Worm (Caenorhabditis elegans) whole organism, mixed stage, embryonic: ENCODE measurements around the gene B0281.5.

Experiments used
- M03D4.4 ChIP-seq: sonication (generic microtip); optimal IDR thresholded peaks from 2 replicates; lab custom pipeline; 2017; ENCODE audit warnings: mild to moderate bottlenecking, missing genetic modification characterization, missing compliant biosample characterization
- bed-3 ChIP-seq: fragments of 200-800 bp; sonication (Bioruptor generic); optimal IDR thresholded peaks from 3 replicates; lab custom pipeline; 2018; ENCODE audit warnings: mild to moderate bottlenecking, missing genetic modification characterization, moderate library complexity, missing compliant biosample characterization
- blmp-1 ChIP-seq: fragments of 150-350 bp; optimal IDR thresholded peaks from 2 replicates; lab custom pipeline; 2014; ENCODE audit warnings: missing biosample characterization, missing genetic modification characterization
- ceh-39 ChIP-seq: fragments of 150-350 bp; optimal IDR thresholded peaks from 2 replicates; lab custom pipeline; 2014; ENCODE audit warnings: missing biosample characterization, missing genetic modification characterization
- ceh-43 ChIP-seq: fragments of 200-800 bp; sonication (Bioruptor generic); optimal IDR thresholded peaks from 2 replicates; lab custom pipeline; 2018; ENCODE audit warnings: mild to moderate bottlenecking, missing genetic modification characterization, moderate library complexity, missing compliant biosample characterization
- ces-1 ChIP-seq: fragments of 150-350 bp; optimal IDR thresholded peaks from 2 replicates; lab custom pipeline; 2014; ENCODE audit warnings: missing biosample characterization, missing genetic modification reagents, missing genetic modification characterization
- cnd-1 ChIP-seq: fragments of 200-800 bp; sonication (Bioruptor generic); optimal IDR thresholded peaks from 2 replicates; lab custom pipeline; 2018; ENCODE audit warnings: mild to moderate bottlenecking, missing genetic modification characterization, missing compliant biosample characterization
- drap-1 ChIP-seq: fragments of 200-800 bp; sonication (Bioruptor generic); optimal IDR thresholded peaks from 3 replicates; lab custom pipeline; 2018; ENCODE audit warnings: mild to moderate bottlenecking, missing genetic modification characterization, missing compliant biosample characterization
- elt-1 ChIP-seq: sonication (generic microtip); optimal IDR thresholded peaks from 2 replicates; lab custom pipeline; 2017; ENCODE audit warnings: missing genetic modification characterization, mild to moderate bottlenecking, missing compliant biosample characterization, antibody characterized with exemption, moderate library complexity, borderline replicate concordance; ENCODE audit not compliant: insufficient read depth
- elt-3 ChIP-seq: fragments of 150-350 bp; optimal IDR thresholded peaks from 2 replicates; lab custom pipeline; 2014; ENCODE audit warnings: missing biosample characterization, missing genetic modification characterization
- flh-1 ChIP-seq: fragments of 200-800 bp; sonication (Bioruptor generic); optimal IDR thresholded peaks from 2 replicates; lab custom pipeline; 2018; ENCODE audit warnings: mild to moderate bottlenecking, missing genetic modification characterization, moderate library complexity, missing compliant biosample characterization
- ham-2 ChIP-seq: fragments of 200-800 bp; sonication (Bioruptor generic); optimal IDR thresholded peaks from 2 replicates; lab custom pipeline; 2018; ENCODE audit warnings: mild to moderate bottlenecking, missing genetic modification characterization, missing compliant biosample characterization
- hlh-1 ChIP-seq: fragments of 150-350 bp; optimal IDR thresholded peaks from 2 replicates; lab custom pipeline; 2014; ENCODE audit warnings: missing biosample characterization, missing genetic modification reagents, missing genetic modification characterization
- lin-13 ChIP-seq: fragments of 150-350 bp; optimal IDR thresholded peaks from 2 replicates; lab custom pipeline; 2014; ENCODE audit warnings: missing biosample characterization, missing genetic modification characterization
- lin-32 ChIP-seq: fragments of 200-800 bp; sonication (Bioruptor generic); optimal IDR thresholded peaks from 2 replicates; lab custom pipeline; 2018; ENCODE audit warnings: mild to moderate bottlenecking, missing genetic modification characterization, missing compliant biosample characterization
- lsy-2 ChIP-seq: fragments of 150-350 bp; optimal IDR thresholded peaks from 2 replicates; lab custom pipeline; 2014; ENCODE audit warnings: missing biosample characterization, missing genetic modification characterization
- mab-5 ChIP-seq: fragments of 150-350 bp; optimal IDR thresholded peaks from 2 replicates; lab custom pipeline; 2014; ENCODE audit warnings: missing biosample characterization, missing genetic modification characterization
- mep-1 ChIP-seq: fragments of 150-350 bp; optimal IDR thresholded peaks from 2 replicates; lab custom pipeline; 2017; ENCODE audit warnings: missing biosample characterization, missing genetic modification reagents, missing genetic modification characterization, inconsistent platforms
- nhr-12 ChIP-seq: fragments of 150-350 bp; optimal IDR thresholded peaks from 2 replicates; lab custom pipeline; 2014; ENCODE audit warnings: missing biosample characterization, missing genetic modification characterization
- nhr-2 ChIP-seq: fragments of 150-350 bp; optimal IDR thresholded peaks from 2 replicates; lab custom pipeline; 2014; ENCODE audit warnings: missing biosample characterization, missing genetic modification characterization
- nhr-237 ChIP-seq: fragments of 150-350 bp; optimal IDR thresholded peaks from 2 replicates; lab custom pipeline; 2014; ENCODE audit warnings: missing biosample characterization, missing genetic modification characterization
- nhr-76 ChIP-seq: sonication (generic microtip); optimal IDR thresholded peaks from 2 replicates; lab custom pipeline; 2017; ENCODE audit warnings: missing biosample characterization, missing genetic modification characterization
- pha-4 ChIP-seq: fragments of 150-350 bp; optimal IDR thresholded peaks from 2 replicates; lab custom pipeline; 2018; ENCODE audit warnings: missing biosample characterization, missing genetic modification reagents, missing genetic modification characterization
- snpc-4 ChIP-seq: fragments of 150-350 bp; optimal IDR thresholded peaks from 2 replicates; lab custom pipeline; 2014; ENCODE audit warnings: missing biosample characterization, missing genetic modification characterization
- sptf-1 ChIP-seq: sonication (generic microtip); optimal IDR thresholded peaks from 2 replicates; lab custom pipeline; 2017; ENCODE audit warnings: mild to moderate bottlenecking, missing genetic modification characterization, moderate library complexity, missing compliant biosample characterization
- tbx-8 ChIP-seq: fragments of 200-800 bp; sonication (Bioruptor generic); optimal IDR thresholded peaks from 2 replicates; lab custom pipeline; 2018; ENCODE audit warnings: mild to moderate bottlenecking, missing genetic modification characterization, moderate library complexity, missing compliant biosample characterization
- unc-120 ChIP-seq: sonication (generic microtip); optimal IDR thresholded peaks from 2 replicates; lab custom pipeline; 2017; ENCODE audit warnings: missing genetic modification characterization, missing compliant biosample characterization; ENCODE audit not compliant: poor library complexity, severe bottlenecking
- unc-39 ChIP-seq: fragments of 150-350 bp; optimal IDR thresholded peaks from 2 replicates; lab custom pipeline; 2014; ENCODE audit warnings: missing biosample characterization, missing genetic modification characterization
- unc-62 ChIP-seq: fragments of 150-350 bp; optimal IDR thresholded peaks from 2 replicates; lab custom pipeline; 2014; ENCODE audit warnings: missing biosample characterization, missing genetic modification reagents, missing genetic modification characterization
- zip-8 ChIP-seq: fragments of 150-350 bp; optimal IDR thresholded peaks from 2 replicates; lab custom pipeline; 2014; ENCODE audit warnings: missing biosample characterization, missing genetic modification characterization
- ztf-11 ChIP-seq: fragments of 150-350 bp; optimal IDR thresholded peaks from 2 replicates; lab custom pipeline; 2014; ENCODE audit warnings: missing biosample characterization, missing genetic modification characterization

The B0281.5 gene

DNA sequence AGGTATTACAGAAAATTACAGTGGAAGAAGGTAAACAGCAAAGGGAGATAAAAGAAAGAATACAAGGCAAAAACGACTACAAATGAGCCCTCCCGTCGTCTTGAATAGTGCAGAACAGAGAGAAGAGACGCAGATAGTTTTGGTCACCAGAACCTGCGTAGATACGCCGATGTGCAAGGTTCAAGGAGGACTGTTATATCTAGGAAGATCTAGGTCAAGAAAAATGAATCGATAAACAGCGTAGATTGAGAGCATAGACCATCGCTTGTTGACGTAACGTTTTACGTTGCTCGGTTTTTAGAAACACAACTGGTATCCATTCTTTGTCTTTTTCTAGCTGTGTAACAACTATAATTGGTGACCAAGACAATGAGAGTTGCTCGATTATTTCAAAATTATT is at the start of gene B0281.5:
Gene B0281.5 (minus strand): TSS at position 101 of the 400 bp plus-strand sequence.
- TF ChIP-seq ham-2 (GFP tag; lab: Kevin White, UChicago) (no peak), ceh-39 (tag; lab: Kevin White, UChicago) (peak; percentile 21), nhr-2 (peak; percentile 37)

DNA sequence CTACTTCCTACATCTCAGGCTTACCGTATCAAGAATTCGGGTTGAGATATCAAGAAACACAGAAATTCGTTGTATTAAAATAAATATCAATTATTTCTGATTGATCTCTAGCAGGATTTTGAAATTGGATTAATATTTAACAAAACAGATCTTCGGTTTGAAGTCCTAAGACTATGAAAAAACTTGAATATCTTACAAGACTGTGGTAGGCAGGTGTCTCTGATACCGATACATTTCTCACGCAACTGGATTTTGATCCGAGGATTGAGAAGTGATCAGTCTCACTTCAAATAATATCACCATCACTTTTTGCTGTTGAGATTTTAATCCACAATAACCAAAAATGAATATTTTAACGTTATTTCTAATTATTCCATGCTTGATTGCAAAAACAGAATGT is 45.9 kb upstream of the B0281.5 start, which contains the start of gene F43C11.4:
Gene F43C11.4 (plus strand): TSS at position 301 of the 400 bp plus-strand sequence.
- no peak for TF ChIP-seq unc-39 (tag; lab: Kevin White, UChicago)
- TF ChIP-seq zip-8 (tag; lab: Kevin White, UChicago) = no peak
- TF ChIP-seq ces-1 = no peak
- TF ChIP-seq nhr-12 (tag; lab: Kevin White, UChicago) = no peak
- TF ChIP-seq ceh-39 (tag; lab: Kevin White, UChicago) = no peak
- no peak for TF ChIP-seq mab-5 (tag; lab: Kevin White, UChicago)
- TF ChIP-seq lsy-2 (tag; lab: Kevin White, UChicago) = no peak
- TF ChIP-seq nhr-237 (tag; lab: Kevin White, UChicago) = no peak
- no peak for TF ChIP-seq elt-3 (tag; lab: Kevin White, UChicago)
- TF ChIP-seq elt-1 (tag; lab: Kevin White, UChicago) = no peak
- TF ChIP-seq unc-62 = no peak
- no peak for TF ChIP-seq tbx-8 (GFP tag; lab: Kevin White, UChicago)
- TF ChIP-seq, all 35 proteins: peak for 0

DNA sequence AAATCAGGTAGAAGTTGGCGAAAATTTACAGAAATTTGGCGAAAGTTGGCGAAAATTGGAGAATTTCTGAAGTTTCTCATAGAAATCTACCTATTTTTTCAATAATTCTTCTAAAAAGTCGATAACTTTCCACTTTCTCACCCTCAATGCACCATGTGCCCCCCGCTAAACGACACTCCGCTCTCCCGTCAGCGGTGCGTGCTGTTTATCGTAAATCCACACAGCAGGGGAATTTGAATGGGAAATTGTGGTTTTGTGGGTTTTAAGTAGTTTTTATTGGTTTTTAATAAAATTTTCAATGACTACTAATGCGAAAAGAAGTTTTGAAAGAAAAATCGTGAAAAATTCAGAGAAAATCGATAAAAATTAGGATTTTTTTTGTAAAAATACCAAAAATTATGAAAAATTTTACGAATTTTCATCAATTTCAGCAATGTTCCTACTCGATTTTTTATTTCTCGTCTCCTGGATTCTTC is 41.3 kb upstream of the B0281.5 start, which contains the start of gene F43C11.6:
Gene F43C11.6 (plus strand): TSS at position 426 of the 476 bp plus-strand sequence.
- peak; percentile 13 for TF ChIP-seq hlh-1 (tag; lab: Kevin White, UChicago)
- no peak for TF ChIP-seq flh-1 (GFP tag; lab: Kevin White, UChicago)
- peak; percentile 41 for TF ChIP-seq lin-13 (tag; lab: Kevin White, UChicago)
- no peak for TF ChIP-seq snpc-4 (tag; lab: Kevin White, UChicago)
- peak; percentile 20 for TF ChIP-seq lsy-2 (tag; lab: Kevin White, UChicago)
- peak; percentile 8 for TF ChIP-seq mep-1
- peak; percentile 26 for TF ChIP-seq ceh-39 (tag; lab: Kevin White, UChicago)

DNA sequence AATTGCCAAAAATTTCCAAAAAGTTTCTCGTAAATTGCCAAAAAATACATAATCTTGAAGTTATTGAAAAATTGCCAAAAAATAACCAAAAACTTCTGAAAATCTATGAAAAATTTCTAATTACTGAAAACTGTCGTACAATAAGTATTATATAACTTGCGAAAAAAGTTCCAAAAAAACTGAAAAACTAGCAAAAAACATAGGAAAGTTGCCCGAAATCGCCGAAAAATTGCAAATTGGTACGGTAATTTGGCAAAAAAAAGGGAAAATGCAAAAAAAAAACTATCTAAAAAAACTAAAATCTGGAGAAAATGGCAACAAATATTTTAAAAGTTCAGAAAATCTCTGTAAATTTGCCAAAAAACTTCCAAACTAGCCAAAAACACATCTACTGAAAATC is 40.8 kb upstream of the B0281.5 start, which contains the start of gene enri-1:
Gene enri-1 (minus strand): TSS at position 101 of the 400 bp plus-strand sequence.
- TF ChIP-seq snpc-4 (tag; lab: Kevin White, UChicago) (no peak), ham-2 (GFP tag; lab: Kevin White, UChicago) (no peak), mab-5 (tag; lab: Kevin White, UChicago) (no peak), drap-1 (GFP tag; lab: Kevin White, UChicago) (no peak), flh-1 (GFP tag; lab: Kevin White, UChicago) (no peak), blmp-1 (no peak), pha-4 (no peak), elt-3 (tag; lab: Kevin White, UChicago) (no peak), unc-120 (tag; lab: Kevin White, UChicago) (no peak), lin-32 (GFP tag; lab: Kevin White, UChicago) (no peak), M03D4.4 (tag; lab: Kevin White, UChicago) (no peak), nhr-76 (tag; lab: Kevin White, UChicago) (no peak), cnd-1 (no peak), bed-3 (GFP tag; lab: Kevin White, UChicago) (no peak), ceh-43 (GFP tag; lab: Kevin White, UChicago) (no peak), ceh-39 (tag; lab: Kevin White, UChicago) (no peak), elt-1 (tag; lab: Kevin White, UChicago) (no peak)

DNA sequence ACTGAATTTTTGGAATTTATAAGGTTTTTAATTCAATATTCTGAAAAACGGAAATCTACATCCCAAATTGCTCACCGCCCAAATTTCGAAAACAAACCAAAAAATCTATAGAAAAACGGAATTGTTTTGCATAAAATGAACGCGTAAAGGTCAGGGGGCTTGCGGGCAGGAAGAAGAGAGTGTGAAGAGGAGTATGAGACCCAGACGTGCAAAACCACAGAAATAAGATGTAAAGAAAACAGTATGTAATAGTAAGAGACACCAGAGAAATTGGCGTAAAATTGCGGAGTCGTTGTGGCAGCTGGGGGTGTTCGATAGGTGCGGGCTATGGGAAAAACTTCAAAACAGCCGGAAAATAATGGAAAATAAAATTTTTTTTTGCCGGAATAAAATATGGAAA is 40.2 kb upstream of the B0281.5 start:
- TF ChIP-seq ztf-11 = no peak
- no peak for TF ChIP-seq cnd-1
- TF ChIP-seq tbx-8 (GFP tag; lab: Kevin White, UChicago) = no peak
- TF ChIP-seq M03D4.4 (tag; lab: Kevin White, UChicago) = no peak
- TF ChIP-seq unc-120 (tag; lab: Kevin White, UChicago) = no peak
- no peak for TF ChIP-seq blmp-1
- TF ChIP-seq nhr-237 (tag; lab: Kevin White, UChicago) = no peak
- peak; percentile 26 for TF ChIP-seq ces-1
- no peak for TF ChIP-seq nhr-12 (tag; lab: Kevin White, UChicago)
- TF ChIP-seq elt-3 (tag; lab: Kevin White, UChicago) = no peak
- peak; percentile 37 for TF ChIP-seq hlh-1 (tag; lab: Kevin White, UChicago)
- TF ChIP-seq sptf-1 (tag; lab: Kevin White, UChicago) = no peak
